Worm (Caenorhabditis elegans): ENCODE data around the gene ZK643.2.

The ZK643.2 gene

ce11 chrIII:8923240-8923734, 33.1 kb upstream of the ZK643.2 start, which contains the start of gene glb-1:
glb-1 (minus strand) TSS chrIII:8923290.
- peak; percentile 65 for TF ChIP-seq nhr-25 (tag; optimal IDR thresholded peaks at IDR 0.05)
- peak; percentile 4 for TF ChIP-seq nhr-129 (tag; optimal IDR thresholded peaks at IDR 0.05)
- no peak for TF ChIP-seq ceh-82 (tag; optimal IDR thresholded peaks at IDR 0.05)

DNA sequence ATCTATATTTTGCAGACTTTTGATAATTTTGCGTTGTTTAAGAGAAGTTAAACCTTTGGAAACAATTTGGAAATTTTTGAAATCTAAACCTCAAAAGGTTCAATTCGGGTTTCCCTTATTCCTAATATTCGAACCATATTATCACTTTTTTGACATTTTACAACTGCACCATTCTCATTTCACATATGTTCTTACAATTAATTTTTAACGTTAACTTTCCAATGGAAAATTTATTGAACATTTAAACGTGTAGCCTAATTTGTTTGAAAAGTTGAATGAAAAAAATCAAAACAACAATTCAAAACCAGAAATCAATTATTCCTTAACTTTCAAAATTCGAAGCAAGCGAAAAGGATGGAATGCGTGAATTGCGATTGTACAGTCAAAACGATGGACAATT, 32.4 kb upstream of the ZK643.2 start, which contains the start of gene ZK637.12:
Gene ZK637.12, plus strand, starts transcription at position 301 of the 400 bp plus-strand sequence.
- TF ChIP-seq ZK546.5 (tag; optimal IDR thresholded peaks at IDR 0.05) (no peak), snpc-4 (tag; optimal IDR thresholded peaks at IDR 0.05) (no peak), ztf-11 (tag; optimal IDR thresholded peaks at IDR 0.05) (no peak), mbf-1 (tag; optimal IDR thresholded peaks at IDR 0.05) (no peak), dmd-4 (tag; optimal IDR thresholded peaks at IDR 0.05) (no peak), ama-1 (optimal IDR thresholded peaks at IDR 0.05) (no peak), zag-1 (tag; optimal IDR thresholded peaks at IDR 0.05) (no peak), sma-9 (GFP tag; optimal IDR thresholded peaks at IDR 0.05) (no peak), sma-9 (tag; optimal IDR thresholded peaks at IDR 0.05) (no peak), egl-27 (tag; optimal IDR thresholded peaks at IDR 0.05) (no peak), crh-2 (tag; optimal IDR thresholded peaks at IDR 0.05) (no peak), alr-1 (tag; optimal IDR thresholded peaks at IDR 0.05) (no peak)

DNA sequence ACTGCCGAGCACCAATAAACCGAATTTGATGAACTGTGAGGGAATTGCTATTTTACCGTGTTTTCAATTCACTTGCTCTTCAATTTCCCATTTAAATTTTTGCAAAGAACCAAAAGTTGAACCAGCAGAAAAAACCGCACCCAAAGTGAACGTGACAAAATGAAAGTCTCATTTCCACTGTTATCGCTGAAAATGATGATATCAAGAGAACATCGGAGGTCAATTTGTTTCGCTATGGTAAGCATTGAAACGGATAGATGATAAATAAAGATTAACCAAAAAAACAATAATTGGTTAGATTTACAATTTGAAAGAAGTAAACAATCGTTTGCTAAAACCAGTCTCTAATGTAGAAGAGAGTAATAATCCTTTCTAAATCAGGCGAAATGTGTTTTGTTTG, 30.8 kb upstream of the ZK643.2 start:
- TF ChIP-seq sma-9 (GFP tag; optimal IDR thresholded peaks at IDR 0.05) (peak; percentile 58), sma-9 (tag; optimal IDR thresholded peaks at IDR 0.05) (no peak), fos-1 (tag; optimal IDR thresholded peaks at IDR 0.05) (peak; percentile 16), skn-1 (tag; optimal IDR thresholded peaks at IDR 0.05) (no peak)

ce11 chrIII:8926512-8926911, 29.8 kb upstream of the ZK643.2 start:
- TF ChIP-seq ceh-82 (tag; optimal IDR thresholded peaks at IDR 0.05) (no peak), ztf-4 (tag; optimal IDR thresholded peaks at IDR 0.05) (no peak), lin-13 (GFP tag; optimal IDR thresholded peaks at IDR 0.05) (no peak), nhr-10 (tag; optimal IDR thresholded peaks at IDR 0.05) (no peak), gmeb-1 (tag; optimal IDR thresholded peaks at IDR 0.05) (peak; percentile 1), nhr-11 (tag; optimal IDR thresholded peaks at IDR 0.05) (no peak), dmd-4 (tag; optimal IDR thresholded peaks at IDR 0.05) (no peak), R02D3.7 (tag; optimal IDR thresholded peaks at IDR 0.05) (no peak), mdl-1 (tag; optimal IDR thresholded peaks at IDR 0.05) (no peak), C34F6.9 (tag; optimal IDR thresholded peaks at IDR 0.05) (peak; percentile 6), fos-1 (tag; optimal IDR thresholded peaks at IDR 0.05) (peak; percentile 19), mbf-1 (tag; optimal IDR thresholded peaks at IDR 0.05) (no peak), ZK546.5 (tag; optimal IDR thresholded peaks at IDR 0.05) (no peak), nhr-6 (tag; optimal IDR thresholded peaks at IDR 0.05) (no peak), lsy-2 (tag; optimal IDR thresholded peaks at IDR 0.05) (no peak), snpc-4 (tag; optimal IDR thresholded peaks at IDR 0.05) (no peak), unc-62 (GFP tag; optimal IDR thresholded peaks at IDR 0.05) (no peak), ztf-11 (tag; optimal IDR thresholded peaks at IDR 0.05) (no peak), skn-1 (tag; optimal IDR thresholded peaks at IDR 0.05) (no peak), sem-4 (tag; optimal IDR thresholded peaks at IDR 0.05) (peak; percentile 12), nhr-129 (tag; optimal IDR thresholded peaks at IDR 0.05) (no peak), nhr-77 (tag; optimal IDR thresholded peaks at IDR 0.05) (no peak), lin-39 (tag; optimal IDR thresholded peaks at IDR 0.05) (no peak), blmp-1 (tag; optimal IDR thresholded peaks at IDR 0.05; ENCODE audit: insufficient read depth) (peak; percentile 88), F13H6.1 (tag; optimal IDR thresholded peaks at IDR 0.05) (no peak), ztf-1 (GFP tag; conservative IDR thresholded peaks at IDR 0.05) (no peak), crh-2 (tag; optimal IDR thresholded peaks at IDR 0.05) (peak; percentile 31), Y55F3AM.14 (GFP tag; optimal IDR thresholded peaks at IDR 0.05) (no peak), ama-1 (optimal IDR thresholded peaks at IDR 0.05) (no peak), egl-27 (tag; optimal IDR thresholded peaks at IDR 0.05) (no peak), alr-1 (tag; optimal IDR thresholded peaks at IDR 0.05) (no peak), aly-2 (tag; optimal IDR thresholded peaks at IDR 0.05) (no peak), sma-3 (GFP tag; optimal IDR thresholded peaks at IDR 0.05) (peak; percentile 28), zag-1 (tag; optimal IDR thresholded peaks at IDR 0.05) (no peak)

All from whole organism, L2 larva.